Worm (Caenorhabditis elegans): ENCODE results near the gene C49F5.8.

DNA sequence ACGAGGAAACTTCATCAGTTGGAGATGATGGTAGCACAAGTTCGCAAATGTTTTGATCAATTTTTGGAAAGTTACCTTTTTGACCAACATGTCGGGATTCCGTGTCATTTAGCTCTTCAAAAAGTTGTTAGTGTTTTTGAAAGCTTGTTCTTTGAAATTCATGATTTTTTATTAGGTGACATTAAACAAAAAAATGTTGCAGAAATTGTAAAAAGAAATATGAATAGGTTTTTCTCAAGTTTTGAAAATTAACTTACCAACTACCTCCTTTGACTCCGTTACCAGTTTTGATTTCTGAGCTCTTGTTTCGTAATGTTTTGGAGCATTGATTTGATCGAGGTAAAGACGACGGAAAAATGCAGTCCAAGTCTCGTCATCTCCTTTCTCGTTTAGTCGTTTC, 7.8 kb upstream of the C49F5.8 start:
- TF ChIP-seq F26F4.8 (GFP tag; conservative IDR thresholded peaks at IDR 0.05), result no peak
- no peak for TF ChIP-seq zfp-2 (tag; optimal IDR thresholded peaks at IDR 0.05)

Data from whole organism, L4 larva.